Fruit fly (Drosophila melanogaster) whole organism, embryonic: ENCODE data around the gene AP-1-2beta.

Experiments used
- Abd-B ChIP-seq: fragments of 200-800 bp; sonication (Bioruptor generic); optimal IDR thresholded peaks from 2 replicates; lab custom pipeline; 2018; ENCODE audit warnings: missing biosample characterization, mild to moderate bottlenecking, missing genetic modification characterization, moderate library complexity
- BEAF-32 ChIP-seq: fragments of 200-800 bp; sonication (Bioruptor generic); optimal IDR thresholded peaks from 3 replicates; lab custom pipeline; 2017; ENCODE audit warnings: missing biosample characterization, missing genetic modification characterization, mild to moderate bottlenecking, moderate library complexity, missing genetic modification reagents
- Bgb ChIP-seq: fragments of 200-800 bp; sonication (Bioruptor generic); IDR thresholded peaks from 2 replicates; pipeline ENCODE4 v1.3.6; 2022; ENCODE audit warnings: missing biosample characterization, missing genetic modification characterization; ENCODE audit not compliant: partially characterized antibody
- CG10209 ChIP-seq: fragments of 200-800 bp; sonication (Bioruptor generic); optimal IDR thresholded peaks from 3 replicates; lab custom pipeline; 2017; ENCODE audit warnings: missing biosample characterization, mild to moderate bottlenecking, missing genetic modification characterization, missing genetic modification reagents
- CG11085 ChIP-seq: fragments of 200-800 bp; sonication (Bioruptor generic); IDR thresholded peaks from 2 replicates; pipeline ENCODE4 v1.3.6; 2022; ENCODE audit warnings: missing biosample characterization, missing genetic modification characterization
- CG11456 ChIP-seq: fragments of 200-800 bp; sonication (Bioruptor generic); IDR thresholded peaks from 3 replicates; pipeline ENCODE4 v1.3.6; 2022; ENCODE audit warnings: missing biosample characterization, missing genetic modification characterization
- CG11504 ChIP-seq: fragments of 200-800 bp; sonication (Bioruptor generic); optimal IDR thresholded peaks from 3 replicates; lab custom pipeline; 2019; ENCODE audit warnings: missing biosample characterization, mild to moderate bottlenecking, missing genetic modification characterization, moderate library complexity
- CG12236 ChIP-seq: fragments of 200-800 bp; sonication (Bioruptor generic); optimal IDR thresholded peaks from 2 replicates; lab custom pipeline; 2016; ENCODE audit warnings: missing biosample characterization, missing genetic modification characterization
- CG13123 ChIP-seq: fragments of 200-800 bp; sonication (Bioruptor generic); optimal IDR thresholded peaks from 2 replicates; lab custom pipeline; 2016; ENCODE audit warnings: missing biosample characterization, missing genetic modification characterization
- CG13624 ChIP-seq: fragments of 200-800 bp; sonication (Bioruptor generic); optimal IDR thresholded peaks from 2 replicates; lab custom pipeline; 2016; ENCODE audit warnings: missing biosample characterization, missing genetic modification characterization
- CG15514 ChIP-seq: fragments of 200-800 bp; sonication (Bioruptor generic); optimal IDR thresholded peaks from 3 replicates; lab custom pipeline; 2017; ENCODE audit warnings: missing biosample characterization, missing genetic modification characterization, mild to moderate bottlenecking, moderate library complexity, missing genetic modification reagents
- CG1603 ChIP-seq: fragments of 200-800 bp; sonication (Bioruptor generic); optimal IDR thresholded peaks from 2 replicates; lab custom pipeline; 2019; ENCODE audit warnings: missing biosample characterization, mild to moderate bottlenecking, missing genetic modification characterization, moderate library complexity
- CG16863 ChIP-seq: fragments of 200-800 bp; sonication (Bioruptor generic); optimal IDR thresholded peaks from 3 replicates; lab custom pipeline; 2016; ENCODE audit warnings: missing biosample characterization, missing genetic modification characterization
- CG18476 ChIP-seq: fragments of 200-800 bp; sonication (Bioruptor generic); optimal IDR thresholded peaks from 2 replicates; lab custom pipeline; 2016; ENCODE audit warnings: missing biosample characterization, mild to moderate bottlenecking, missing genetic modification characterization
- CG18599 ChIP-seq: fragments of 200-800 bp; sonication (Bioruptor generic); optimal IDR thresholded peaks from 3 replicates; lab custom pipeline; 2017; ENCODE audit warnings: missing biosample characterization, missing genetic modification characterization, mild to moderate bottlenecking, moderate library complexity, missing genetic modification reagents
- CG30020 ChIP-seq: fragments of 200-800 bp; optimal IDR thresholded peaks from 2 replicates; lab custom pipeline; 2019; ENCODE audit warnings: missing biosample characterization, mild to moderate bottlenecking, missing genetic modification characterization, moderate library complexity
- CG34224 ChIP-seq: fragments of 200-800 bp; sonication (Bioruptor generic); IDR thresholded peaks from 3 replicates; pipeline ENCODE4 v1.3.6; 2022; ENCODE audit warnings: missing biosample characterization, missing genetic modification characterization; ENCODE audit not compliant: partially characterized antibody
- CG3995 ChIP-seq: fragments of 200-800 bp; sonication (Bioruptor generic); optimal IDR thresholded peaks from 3 replicates; lab custom pipeline; 2016; ENCODE audit warnings: missing biosample characterization, missing genetic modification characterization
- CG4282 ChIP-seq: fragments of 200-800 bp; sonication (Bioruptor generic); optimal IDR thresholded peaks from 2 replicates; lab custom pipeline; 2016; ENCODE audit warnings: missing biosample characterization, missing genetic modification characterization
- CG6683 ChIP-seq: fragments of 200-800 bp; sonication (Bioruptor generic); optimal IDR thresholded peaks from 2 replicates; lab custom pipeline; 2017; ENCODE audit warnings: missing biosample characterization, mild to moderate bottlenecking, missing genetic modification characterization, missing genetic modification reagents
- CG7786 ChIP-seq: fragments of 200-800 bp; sonication (Bioruptor generic); optimal IDR thresholded peaks from 2 replicates; lab custom pipeline; 2016; ENCODE audit warnings: missing biosample characterization, missing genetic modification characterization
- CG8359 ChIP-seq: fragments of 200-800 bp; sonication (Bioruptor generic); optimal IDR thresholded peaks from 2 replicates; lab custom pipeline; 2017; ENCODE audit warnings: missing biosample characterization, mild to moderate bottlenecking, missing genetic modification characterization, borderline replicate concordance
- CG9437 ChIP-seq: fragments of 200-800 bp; sonication (Bioruptor generic); optimal IDR thresholded peaks from 2 replicates; lab custom pipeline; 2018; ENCODE audit warnings: missing biosample characterization, mild to moderate bottlenecking, missing genetic modification characterization
- Dbx ChIP-seq: fragments of 200-800 bp; sonication (Bioruptor generic); IDR thresholded peaks from 3 replicates; pipeline ENCODE4 v1.3.6; 2022; ENCODE audit warnings: missing biosample characterization, missing genetic modification characterization
- Dfd ChIP-seq, 2 experiments: fragments of >200 bp; optimal IDR thresholded peaks; 2 replicates each; lab custom pipeline; 2017; ENCODE audit warnings: missing biosample characterization in 2 of 2, missing genetic modification characterization in 2 of 2
- E2f1 ChIP-seq: fragments of 200-800 bp; sonication (Bioruptor generic); IDR thresholded peaks from 2 replicates; pipeline ENCODE4 v1.3.6; 2022; ENCODE audit warnings: missing biosample characterization, missing genetic modification characterization
- Elba2 ChIP-seq: fragments of 200-800 bp; sonication (Bioruptor generic); optimal IDR thresholded peaks from 3 replicates; lab custom pipeline; 2016; ENCODE audit warnings: missing biosample characterization, missing genetic modification characterization
- Gsc ChIP-seq: fragments of 200-800 bp; sonication (Bioruptor generic); IDR thresholded peaks from 2 replicates; pipeline ENCODE4 v1.3.6; 2022; ENCODE audit warnings: missing biosample characterization, missing genetic modification characterization
- HLH54F ChIP-seq: fragments of 200-800 bp; sonication (Bioruptor generic); optimal IDR thresholded peaks from 3 replicates; lab custom pipeline; 2016; ENCODE audit warnings: missing biosample characterization, missing genetic modification characterization
- NC2β ChIP-seq: fragments of 200-800 bp; sonication (Bioruptor generic); optimal IDR thresholded peaks from 2 replicates; lab custom pipeline; 2016; ENCODE audit warnings: missing biosample characterization, missing genetic modification characterization
- NFAT ChIP-seq: fragments of 200-800 bp; sonication (Bioruptor generic); IDR thresholded peaks from 2 replicates; pipeline ENCODE4 v1.3.6; 2022; ENCODE audit warnings: missing biosample characterization, missing genetic modification characterization
- NfI ChIP-seq: fragments of 200-800 bp; sonication (Bioruptor generic); optimal IDR thresholded peaks from 3 replicates; lab custom pipeline; 2018; ENCODE audit warnings: missing biosample characterization, mild to moderate bottlenecking, missing genetic modification characterization, moderate library complexity
- Ptx1 ChIP-seq: fragments of 200-800 bp; sonication (Bioruptor generic); IDR thresholded peaks from 2 replicates; pipeline ENCODE4 v1.3.6; 2022; ENCODE audit warnings: missing biosample characterization, missing genetic modification characterization
- Sry-δ ChIP-seq: fragments of 200-800 bp; sonication (Bioruptor generic); optimal IDR thresholded peaks from 2 replicates; lab custom pipeline; 2016; ENCODE audit warnings: missing biosample characterization, missing genetic modification characterization
- cato ChIP-seq: fragments of 200-800 bp; sonication (Bioruptor generic); optimal IDR thresholded peaks from 2 replicates; lab custom pipeline; 2016; ENCODE audit warnings: missing biosample characterization, missing genetic modification characterization, borderline replicate concordance
- chn ChIP-seq: fragments of 200-800 bp; sonication (Bioruptor generic); optimal IDR thresholded peaks from 2 replicates; lab custom pipeline; 2016; ENCODE audit warnings: missing biosample characterization, missing genetic modification characterization
- danr ChIP-seq: fragments of 200-800 bp; sonication (Bioruptor generic); IDR thresholded peaks from 2 replicates; pipeline ENCODE4 v1.3.6; 2022; ENCODE audit warnings: missing biosample characterization, missing genetic modification characterization
- kni ChIP-seq: fragments of 200-800 bp; sonication (Bioruptor generic); optimal IDR thresholded peaks from 3 replicates; lab custom pipeline; 2017; ENCODE audit warnings: mild to moderate bottlenecking, missing biosample characterization, missing genetic modification reagents, missing genetic modification characterization
- phol ChIP-seq: fragments of 200-800 bp; sonication (Bioruptor generic); optimal IDR thresholded peaks from 3 replicates; lab custom pipeline; 2018; ENCODE audit warnings: missing biosample characterization, mild to moderate bottlenecking, missing genetic modification characterization, moderate library complexity
- pnt ChIP-seq: fragments of 200-800 bp; sonication (Bioruptor generic); optimal IDR thresholded peaks from 3 replicates; lab custom pipeline; 2016; ENCODE audit warnings: missing biosample characterization, missing genetic modification characterization
- shn ChIP-seq: fragments of 200-800 bp; sonication (Bioruptor generic); optimal IDR thresholded peaks from 3 replicates; lab custom pipeline; 2016; ENCODE audit warnings: missing biosample characterization, missing genetic modification characterization
- sisA ChIP-seq: fragments of 200-800 bp; sonication (Bioruptor generic); IDR thresholded peaks from 2 replicates; pipeline ENCODE4 v1.3.6; 2022; ENCODE audit warnings: missing biosample characterization, missing genetic modification characterization
- slp2 ChIP-seq: fragments of 200-800 bp; sonication (Bioruptor generic); optimal IDR thresholded peaks from 2 replicates; lab custom pipeline; 2016; ENCODE audit warnings: missing biosample characterization, missing genetic modification characterization
- tap ChIP-seq: fragments of 200-800 bp; optimal IDR thresholded peaks from 3 replicates; lab custom pipeline; 2019; ENCODE audit warnings: missing biosample characterization, mild to moderate bottlenecking, missing genetic modification characterization, moderate library complexity
- trem ChIP-seq: fragments of 200-800 bp; optimal IDR thresholded peaks from 3 replicates; lab custom pipeline; 2019; ENCODE audit warnings: missing biosample characterization, mild to moderate bottlenecking, missing genetic modification characterization, moderate library complexity
- wdn ChIP-seq: fragments of 200-800 bp; sonication (Bioruptor generic); IDR thresholded peaks from 2 replicates; pipeline ENCODE4 v1.3.6; 2022; ENCODE audit warnings: missing biosample characterization, missing genetic modification characterization
- zen ChIP-seq: fragments of 200-800 bp; sonication (Bioruptor generic); optimal IDR thresholded peaks from 3 replicates; lab custom pipeline; 2018; ENCODE audit warnings: missing biosample characterization, mild to moderate bottlenecking, missing genetic modification characterization, moderate library complexity

Gene AP-1-2beta

dm6 chrX:19745908-19746604 lies 15.3 kb downstream of the AP-1-2beta start, which contains the start of gene parvin (continued):
- TF ChIP-seq CG18599 (GFP tag; lab: Kevin White, UChicago) (no peak), CG16863 (GFP tag; lab: Kevin White, UChicago) (no peak), Dfd (GFP tag; optimal IDR thresholded peaks at IDR 0.05; lab: Kevin White, UChicago) (no peak), danr (GFP tag; lab: Robert Waterston, UW) (no peak), slp2 (GFP tag; lab: Kevin White, UChicago) (no peak), Bgb (GFP tag; lab: Robert Waterston, UW) (no peak), HLH54F (GFP tag; lab: Kevin White, UChicago) (no peak), trem (tag; lab: Kevin White, UChicago) (peak; percentile 7), CG30020 (no peak), tap (tag; lab: Kevin White, UChicago) (no peak), chn (no peak), CG13123 (GFP tag; lab: Kevin White, UChicago) (no peak), Elba2 (GFP tag; lab: Kevin White, UChicago) (no peak), Dbx (no peak)
- TF ChIP-seq, all 482 proteins: peak for 35

dm6 chrX:19748014-19748413 lies 17.2 kb downstream of the AP-1-2beta start, which contains the start of gene Alr:
Gene Alr, plus strand, starts transcription at chrX:19748314.
- TF ChIP-seq BEAF-32 (GFP tag; lab: Kevin White, UChicago): no peak
- TF ChIP-seq CG3995 (GFP tag; lab: Kevin White, UChicago): no peak
- TF ChIP-seq pnt (GFP tag; lab: Kevin White, UChicago): no peak
- no peak for TF ChIP-seq CG9437 (GFP tag; lab: Kevin White, UChicago)
- TF ChIP-seq CG11456 (GFP tag; lab: Robert Waterston, UW): no peak
- TF ChIP-seq Sry-δ: no peak
- no peak for TF ChIP-seq CG4282 (GFP tag; lab: Kevin White, UChicago)
- TF ChIP-seq CG34224 (GFP tag; lab: Robert Waterston, UW): no peak
- TF ChIP-seq CG8359: no peak
- no peak for TF ChIP-seq NFAT (GFP tag; lab: Robert Waterston, UW)
- no peak for TF ChIP-seq CG11085 (GFP tag; lab: Robert Waterston, UW)
- no peak for TF ChIP-seq NfI (GFP tag; lab: Kevin White, UChicago)
- TF ChIP-seq Ptx1: no peak

DNA sequence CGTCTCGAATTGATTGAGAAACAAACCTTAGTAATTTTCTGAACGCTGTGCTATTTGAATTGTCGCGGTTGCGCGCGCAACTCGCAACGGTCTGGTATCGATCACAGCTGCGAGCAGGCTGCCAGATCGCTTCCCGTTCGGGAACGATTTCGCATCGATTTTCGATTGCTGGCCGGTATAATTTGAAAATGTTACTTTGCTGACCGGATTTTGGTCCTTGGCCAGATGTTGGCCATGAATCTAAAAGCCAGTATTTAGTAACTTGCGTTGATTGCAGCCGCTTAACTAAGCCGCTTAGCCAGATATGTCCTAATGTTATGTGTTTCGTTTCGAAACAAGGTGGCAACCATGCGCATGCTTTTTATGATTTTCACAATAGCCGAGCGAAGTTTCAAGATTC lies 17.8 kb downstream of the AP-1-2beta start:
- no peak for TF ChIP-seq kni (GFP tag; lab: Kevin White, UChicago)
- no peak for TF ChIP-seq CG8359
- peak; percentile 5 for TF ChIP-seq shn (GFP tag; lab: Kevin White, UChicago)
- TF ChIP-seq Elba2 (GFP tag; lab: Kevin White, UChicago): no peak
- TF ChIP-seq CG11504 (tag; lab: Kevin White, UChicago): no peak
- peak; percentile 68 for TF ChIP-seq CG1603
- no peak for TF ChIP-seq wdn (GFP tag; lab: Robert Waterston, UW)
- no peak for TF ChIP-seq CG12236 (GFP tag; lab: Kevin White, UChicago)
- peak; percentile 19 for TF ChIP-seq zen
- no peak for TF ChIP-seq CG10209 (GFP tag; lab: Kevin White, UChicago)
- TF ChIP-seq cato (GFP tag; lab: Kevin White, UChicago): no peak
- TF ChIP-seq CG7786: peak; percentile 25
- TF ChIP-seq CG6683 (GFP tag; lab: Kevin White, UChicago): no peak
- no peak for TF ChIP-seq sisA
- peak; percentile 45 for TF ChIP-seq phol
- peak; percentile 12 for TF ChIP-seq NC2β
- peak; percentile 11 for TF ChIP-seq CG13624
- TF ChIP-seq Sry-δ: peak; percentile 75
- no peak for TF ChIP-seq CG18476 (GFP tag; lab: Kevin White, UChicago)
- TF ChIP-seq Abd-B: peak; percentile 65
- peak; percentile 66 for TF ChIP-seq CG15514 (GFP tag; lab: Kevin White, UChicago)
- TF ChIP-seq BEAF-32 (GFP tag; lab: Kevin White, UChicago): peak; percentile 64
- TF ChIP-seq E2f1 (GFP tag; lab: Robert Waterston, UW): no peak
- TF ChIP-seq Gsc (GFP tag; lab: Robert Waterston, UW): no peak
